Worm (Caenorhabditis elegans): ENCODE data around the gene ssp-34.
A peak's percentile ranks its signal among the peaks of the same experiment; 100 is the strongest.

ssp-34 gene

ce11 chrIV:10697022-10697979 lies 41.1 kb downstream of the ssp-34 start, which contains the start of gene allo-1 (continued):
- TF ChIP-seq nhr-12 (tag; optimal IDR thresholded peaks at IDR 0.05) (no peak), nhr-237 (tag; optimal IDR thresholded peaks at IDR 0.05) (no peak), Y116A8C.19 (tag; optimal IDR thresholded peaks at IDR 0.05; ENCODE audit: borderline replicate concordance) (no peak), lsy-2 (tag; optimal IDR thresholded peaks at IDR 0.05) (peak; percentile 66 to 86), egl-27 (tag; optimal IDR thresholded peaks at IDR 0.05) (peak in 1 of 2 experiments; percentile 52), ces-1 (GFP tag; optimal IDR thresholded peaks at IDR 0.05) (no peak), egl-13 (tag; optimal IDR thresholded peaks at IDR 0.05) (no peak), zag-1 (tag; optimal IDR thresholded peaks at IDR 0.05) (no peak)

ce11 chrIV:10695203-10695602 lies 43.2 kb downstream of the ssp-34 start, which contains the start of gene R102.4:
Gene R102.4, minus strand, starts transcription at chrIV:10695303.
- no peak for TF ChIP-seq aly-2 (tag; optimal IDR thresholded peaks at IDR 0.05)
- no peak for TF ChIP-seq lin-13 (GFP tag; optimal IDR thresholded peaks at IDR 0.05)
- TF ChIP-seq dsc-1 (tag; optimal IDR thresholded peaks at IDR 0.05), result no peak
- TF ChIP-seq nhr-19 (GFP tag; conservative IDR thresholded peaks at IDR 0.05), result no peak
- TF ChIP-seq hpl-2 (GFP tag; optimal IDR thresholded peaks at IDR 0.05), result no peak
- TF ChIP-seq mab-9 (GFP tag; IDR thresholded peaks at IDR 0.05), result no peak
- no peak for TF ChIP-seq vab-15 (tag; optimal IDR thresholded peaks at IDR 0.05)
- TF ChIP-seq nhr-90 (tag; optimal IDR thresholded peaks at IDR 0.05; ENCODE audit: poor library complexity), result no peak
- no peak for TF ChIP-seq unc-86 (tag; optimal IDR thresholded peaks at IDR 0.05)
- no peak for TF ChIP-seq efl-1 (optimal IDR thresholded peaks at IDR 0.05)
- no peak for TF ChIP-seq efl-1 (GFP tag; optimal IDR thresholded peaks at IDR 0.05 in 1 of 2)
- no peak for TF ChIP-seq irx-1 (tag; optimal IDR thresholded peaks at IDR 0.05)
- TF ChIP-seq xbp-1 (tag; optimal IDR thresholded peaks at IDR 0.05), result no peak
- no peak for TF ChIP-seq skn-1 (tag; optimal IDR thresholded peaks at IDR 0.05)
- no peak for TF ChIP-seq pag-3 (tag; optimal IDR thresholded peaks at IDR 0.05; ENCODE audit: borderline replicate concordance, insufficient read depth)
- no peak for TF ChIP-seq nhr-28 (tag; optimal IDR thresholded peaks at IDR 0.05)
- TF ChIP-seq elt-2 (tag; optimal IDR thresholded peaks at IDR 0.05), result no peak
- TF ChIP-seq nhr-85 (tag), result no peak
- TF ChIP-seq nhr-20 (tag; optimal IDR thresholded peaks at IDR 0.05), result no peak

ce11 chrIV:10690139-10690538 lies 48.3 kb downstream of the ssp-34 start, which contains the start of gene R102.8:
Gene R102.8, minus strand, starts transcription at chrIV:10690239.
- no peak for TF ChIP-seq xbp-1 (tag; optimal IDR thresholded peaks at IDR 0.05)
- no peak for TF ChIP-seq snpc-4 (tag; optimal IDR thresholded peaks at IDR 0.05)
- no peak for TF ChIP-seq F16B12.6 (tag; optimal IDR thresholded peaks at IDR 0.05)
- no peak for TF ChIP-seq unc-130 (tag; optimal IDR thresholded peaks at IDR 0.05)
- TF ChIP-seq ztf-11 (tag; optimal IDR thresholded peaks at IDR 0.05), result no peak
- no peak for TF ChIP-seq lin-14 (GFP tag; optimal IDR thresholded peaks at IDR 0.05)
- no peak for TF ChIP-seq ceh-88 (GFP tag; IDR thresholded peaks at IDR 0.05)
- no peak for TF ChIP-seq C16A3.4 (tag; optimal IDR thresholded peaks at IDR 0.05)
- no peak for TF ChIP-seq grh-1 (GFP tag; IDR thresholded peaks at IDR 0.05)
- TF ChIP-seq ztf-4 (tag; optimal IDR thresholded peaks at IDR 0.05), result no peak
- no peak for TF ChIP-seq egl-27 (tag; optimal IDR thresholded peaks at IDR 0.05)
- TF ChIP-seq fkh-4 (tag; optimal IDR thresholded peaks at IDR 0.05; ENCODE audit: borderline replicate concordance), result no peak
- TF ChIP-seq unc-30 (tag; optimal IDR thresholded peaks at IDR 0.05), result no peak
- TF ChIP-seq snu-23 (GFP tag; optimal IDR thresholded peaks at IDR 0.05), result no peak
- TF ChIP-seq mab-9 (GFP tag; IDR thresholded peaks at IDR 0.05), result no peak
- no peak for TF ChIP-seq isw-1 (GFP tag; IDR thresholded peaks at IDR 0.05)
